Worm (Caenorhabditis elegans) whole organism, early embryonic: ENCODE measurements around the gene ptc-1.

Source experiments
- B0310.2 ChIP-seq: sonication (generic microtip); optimal IDR thresholded peaks from 2 replicates; lab custom pipeline; 2016; ENCODE audit warnings: mild to moderate bottlenecking, missing genetic modification characterization, missing compliant biosample characterization
- F13C5.2 ChIP-seq: sonication (generic microtip); optimal IDR thresholded peaks from 2 replicates; lab custom pipeline; 2017; ENCODE audit warnings: mild to moderate bottlenecking, missing genetic modification characterization, inconsistent platforms, missing compliant biosample characterization
- aly-1 ChIP-seq: sonication (generic microtip); optimal IDR thresholded peaks from 2 replicates; lab custom pipeline; 2016; ENCODE audit warnings: missing genetic modification characterization, missing compliant biosample characterization
- ama-1 ChIP-seq: fragments of 150-350 bp; optimal IDR thresholded peaks from 2 replicates; lab custom pipeline; 2014
- ceh-36 ChIP-seq: sonication (generic microtip); optimal IDR thresholded peaks from 2 replicates; lab custom pipeline; 2016; ENCODE audit warnings: missing genetic modification characterization, inconsistent platforms, missing compliant biosample characterization
- ets-7 ChIP-seq: sonication (generic microtip); optimal IDR thresholded peaks from 2 replicates; lab custom pipeline; 2016; ENCODE audit warnings: missing genotype, missing genetic modification characterization, missing compliant biosample characterization
- flt-1 ChIP-seq: fragments of 200-800 bp; sonication (Bioruptor generic); IDR thresholded peaks from 2 replicates; pipeline ENCODE4 v1.3.6; 2022; ENCODE audit warnings: missing genetic modification characterization, missing compliant biosample characterization
- hmbx-1 ChIP-seq: sonication (generic microtip); optimal IDR thresholded peaks from 2 replicates; lab custom pipeline; 2016; ENCODE audit warnings: mild to moderate bottlenecking, missing genetic modification characterization, missing compliant biosample characterization
- hnd-1 ChIP-seq: sonication (generic microtip); optimal IDR thresholded peaks from 2 replicates; lab custom pipeline; 2016; ENCODE audit warnings: missing genetic modification characterization, missing compliant biosample characterization
- pes-1 ChIP-seq: fragments of 200-800 bp; sonication (Bioruptor generic); IDR thresholded peaks from 2 replicates; pipeline ENCODE4 v1.3.6; 2022; ENCODE audit warnings: missing genetic modification reagents, missing genetic modification characterization, missing compliant biosample characterization
- scrt-1 ChIP-seq: fragments of 200-800 bp; sonication (Bioruptor generic); IDR thresholded peaks from 2 replicates; pipeline ENCODE4 v1.3.6; 2022; ENCODE audit warnings: missing genetic modification characterization, missing compliant biosample characterization
- tbx-11 ChIP-seq: fragments of 200-800 bp; sonication (Bioruptor generic); IDR thresholded peaks from 2 replicates; pipeline ENCODE4 v1.3.6; 2022; ENCODE audit warnings: missing genetic modification characterization, missing compliant biosample characterization
- tbx-37 ChIP-seq: fragments of 200-800 bp; sonication (Bioruptor generic); conservative IDR thresholded peaks from 2 replicates; pipeline ENCODE4 v1.3.6; 2022; ENCODE audit warnings: missing genetic modification reagents, missing genetic modification characterization, missing compliant biosample characterization

ce11 chrII:7853679-7854078 is 39.3 kb upstream of the ptc-1 start, which contains the start of gene T09A5.5:
- TF ChIP-seq tbx-37 (GFP tag; lab: Robert Waterston, UW): no peak
- TF ChIP-seq ets-7 (tag; lab: Kevin White, UChicago): no peak
- no peak for TF ChIP-seq hnd-1 (tag; lab: Kevin White, UChicago)
- no peak for TF ChIP-seq ama-1 (lab: Kevin White, UChicago)
- TF ChIP-seq B0310.2: no peak
- TF ChIP-seq aly-1 (tag; lab: Kevin White, UChicago): no peak
- no peak for TF ChIP-seq tbx-11
- no peak for TF ChIP-seq F13C5.2 (tag; lab: Kevin White, UChicago)
- TF ChIP-seq scrt-1 (GFP tag; lab: Robert Waterston, UW): no peak
- no peak for TF ChIP-seq hmbx-1
- no peak for TF ChIP-seq flt-1
- no peak for TF ChIP-seq ceh-36 (tag; lab: Kevin White, UChicago)
- no peak for TF ChIP-seq pes-1 (GFP tag; lab: Robert Waterston, UW)
